Fruit fly (Drosophila melanogaster) whole organism, embryonic: ENCODE measurements around the gene sti.

Experiments used
- CG2202 ChIP-seq: fragments of 200-800 bp; sonication (Bioruptor generic); optimal IDR thresholded peaks from 2 replicates; lab custom pipeline; 2018; ENCODE audit warnings: missing biosample characterization, mild to moderate bottlenecking, missing genetic modification characterization
- Meics ChIP-seq: fragments of 200-800 bp; sonication (Bioruptor generic); optimal IDR thresholded peaks from 2 replicates; lab custom pipeline; 2017; ENCODE audit warnings: missing biosample characterization, mild to moderate bottlenecking, missing genetic modification characterization
- Xbp1 ChIP-seq: fragments of 200-800 bp; sonication (Bioruptor generic); optimal IDR thresholded peaks from 3 replicates; lab custom pipeline; 2016; ENCODE audit warnings: missing biosample characterization, mild to moderate bottlenecking, missing genetic modification characterization
- bbx ChIP-seq: fragments of 200-800 bp; sonication (Bioruptor generic); IDR thresholded peaks from 2 replicates; pipeline ENCODE4 v1.3.6; 2022; ENCODE audit warnings: missing biosample characterization, missing genetic modification characterization; ENCODE audit not compliant: partially characterized antibody
- dmrt11E ChIP-seq: fragments of 200-800 bp; sonication (Bioruptor generic); optimal IDR thresholded peaks from 3 replicates; lab custom pipeline; 2018; ENCODE audit warnings: missing biosample characterization, mild to moderate bottlenecking, missing genetic modification characterization, moderate library complexity

- TF ChIP-seq bbx (GFP tag; lab: Robert Waterston, UW) (no peak), Xbp1 (GFP tag; lab: Kevin White, UChicago) (no peak), dmrt11E (tag; lab: Kevin White, UChicago) (no peak), CG2202 (tag; lab: Kevin White, UChicago) (no peak), Meics (GFP tag; lab: Kevin White, UChicago) (no peak)
These were observed 28.4 kb downstream of the sti start for dm6 chr3L:12486175-12486574.
